Worm (Caenorhabditis elegans): ENCODE results near the gene clec-74.

ce11 chrIV:3962584-3962983 is 5.8 kb downstream of the clec-74 start, which contains the start of gene Y46C8AM.1:
- TF ChIP-seq nhr-237 (tag; optimal IDR thresholded peaks at IDR 0.05), result no peak
- no peak for TF ChIP-seq pha-4 (tag; optimal IDR thresholded peaks at IDR 0.05)
- TF ChIP-seq lsy-2 (tag; optimal IDR thresholded peaks at IDR 0.05), result no peak
- TF ChIP-seq unc-39 (tag; optimal IDR thresholded peaks at IDR 0.05), result no peak
- TF ChIP-seq ceh-83 (GFP tag; optimal IDR thresholded peaks at IDR 0.05), result no peak
- no peak for TF ChIP-seq cnd-1 (tag; optimal IDR thresholded peaks at IDR 0.05)
- no peak for TF ChIP-seq snpc-4 (tag; optimal IDR thresholded peaks at IDR 0.05)
- TF ChIP-seq elt-1 (tag; optimal IDR thresholded peaks at IDR 0.05; ENCODE audit: borderline replicate concordance, insufficient read depth), result no peak
- TF ChIP-seq ztf-11 (tag; optimal IDR thresholded peaks at IDR 0.05), result no peak
- no peak for TF ChIP-seq ces-1 (GFP tag; optimal IDR thresholded peaks at IDR 0.05)
- no peak for TF ChIP-seq lin-13 (tag; optimal IDR thresholded peaks at IDR 0.05)
- TF ChIP-seq lin-32 (GFP tag; optimal IDR thresholded peaks at IDR 0.05), result no peak
- TF ChIP-seq nhr-76 (tag; optimal IDR thresholded peaks at IDR 0.05), result no peak
